Fruit fly (Drosophila melanogaster) whole organism, prepupa: ENCODE results near the gene AnxB9.

Experiments
- Blimp-1 ChIP-seq: fragments of 200-800 bp; sonication (Bioruptor generic); optimal IDR thresholded peaks from 3 replicates; lab custom pipeline; 2017; ENCODE audit warnings: missing biosample characterization, missing genetic modification characterization, mild to moderate bottlenecking, moderate library complexity, missing genetic modification reagents
- CG15336 ChIP-seq: fragments of 200-800 bp; sonication (Bioruptor generic); IDR thresholded peaks from 2 replicates; pipeline ENCODE4 v1.3.6; 2022; ENCODE audit warnings: missing biosample characterization, missing genetic modification characterization
- CG16779 ChIP-seq: fragments of 200-800 bp; sonication (Bioruptor generic); optimal IDR thresholded peaks from 3 replicates; lab custom pipeline; 2017; ENCODE audit warnings: missing biosample characterization, mild to moderate bottlenecking, missing genetic modification characterization
- CG3032 ChIP-seq: fragments of 200-800 bp; optimal IDR thresholded peaks from 2 replicates; lab custom pipeline; 2019; ENCODE audit warnings: missing biosample characterization, mild to moderate bottlenecking, missing genetic modification characterization, moderate library complexity
- CG32006 ChIP-seq: fragments of 200-800 bp; sonication (Bioruptor generic); optimal IDR thresholded peaks from 3 replicates; lab custom pipeline; 2017; ENCODE audit warnings: missing biosample characterization, mild to moderate bottlenecking, missing genetic modification characterization
- CG6276 ChIP-seq: fragments of 200-800 bp; sonication (Bioruptor generic); optimal IDR thresholded peaks from 2 replicates; lab custom pipeline; 2017; ENCODE audit warnings: missing biosample characterization, mild to moderate bottlenecking, missing genetic modification characterization
- CG6792 ChIP-seq: fragments of 200-800 bp; sonication (Bioruptor generic); optimal IDR thresholded peaks from 3 replicates; lab custom pipeline; 2016; ENCODE audit warnings: missing biosample characterization, missing genetic modification characterization
- CG6808 ChIP-seq: fragments of 200-800 bp; sonication (Bioruptor generic); optimal IDR thresholded peaks from 3 replicates; lab custom pipeline; 2017; ENCODE audit warnings: missing biosample characterization, missing genetic modification characterization, mild to moderate bottlenecking, moderate library complexity, missing genetic modification reagents
- CG8119 ChIP-seq: fragments of 200-800 bp; sonication (Bioruptor generic); IDR thresholded peaks from 3 replicates; pipeline ENCODE4 v1.3.6; 2022; ENCODE audit warnings: missing biosample characterization, missing genetic modification characterization
- CG9139 ChIP-seq: fragments of 200-800 bp; sonication (Bioruptor generic); optimal IDR thresholded peaks from 3 replicates; lab custom pipeline; 2017; ENCODE audit warnings: missing biosample characterization, mild to moderate bottlenecking, missing genetic modification characterization
- Eip75B ChIP-seq: fragments of 200-800 bp; sonication (Bioruptor generic); optimal IDR thresholded peaks from 3 replicates; lab custom pipeline; 2016; ENCODE audit warnings: missing biosample characterization, missing genetic modification characterization
- Eip78C ChIP-seq: fragments of 200-800 bp; sonication (Bioruptor generic); peaks from one replicate; lab custom pipeline; 2016; ENCODE audit warnings: missing biosample characterization, missing genetic modification characterization
- Ets21C ChIP-seq: fragments of 200-800 bp; sonication (Bioruptor generic); optimal IDR thresholded peaks from 3 replicates; lab custom pipeline; 2016; ENCODE audit warnings: missing biosample characterization, missing genetic modification characterization
- Gug ChIP-seq: fragments of 200-800 bp; sonication (Bioruptor generic); IDR thresholded peaks from 2 replicates; pipeline ENCODE4 v1.3.6; 2022; ENCODE audit warnings: missing biosample characterization, missing genetic modification characterization
- Hr38 ChIP-seq: sonication (Bioruptor generic); optimal IDR thresholded peaks from 2 replicates; lab custom pipeline; 2016; ENCODE audit warnings: missing biosample characterization, missing genetic modification characterization
- Hr39 ChIP-seq: fragments of 200-800 bp; sonication (Bioruptor generic); optimal IDR thresholded peaks from 2 replicates; lab custom pipeline; 2016; ENCODE audit warnings: missing biosample characterization, missing genetic modification characterization
- Hr4 ChIP-seq: fragments of 200-800 bp; sonication (Bioruptor generic); optimal IDR thresholded peaks from 3 replicates; lab custom pipeline; 2016; ENCODE audit warnings: missing biosample characterization, missing genetic modification characterization
- Met ChIP-seq: fragments of 200-800 bp; sonication (Bioruptor generic); optimal IDR thresholded peaks from 3 replicates; lab custom pipeline; 2016; ENCODE audit warnings: missing biosample characterization, missing genetic modification characterization
- Smox ChIP-seq: fragments of 200-800 bp; sonication (Bioruptor generic); optimal IDR thresholded peaks from 3 replicates; lab custom pipeline; 2016; ENCODE audit warnings: missing biosample characterization, missing genetic modification characterization
- cyc ChIP-seq: fragments of 200-800 bp; sonication (Bioruptor generic); optimal IDR thresholded peaks from 3 replicates; lab custom pipeline; 2016; ENCODE audit warnings: missing biosample characterization, missing genetic modification characterization
- dac ChIP-seq: fragments of 200-800 bp; sonication (Bioruptor generic); optimal IDR thresholded peaks from 2 replicates; lab custom pipeline; 2017; ENCODE audit warnings: missing biosample characterization, mild to moderate bottlenecking, missing genetic modification characterization
- eg ChIP-seq: fragments of 200-800 bp; sonication (Bioruptor generic); IDR thresholded peaks from 3 replicates; pipeline ENCODE4 v1.3.6; 2022; ENCODE audit warnings: missing biosample characterization, missing genetic modification characterization
- fd59A ChIP-seq: fragments of 200-800 bp; sonication (Bioruptor generic); optimal IDR thresholded peaks from 2 replicates; lab custom pipeline; 2017; ENCODE audit warnings: missing biosample characterization, mild to moderate bottlenecking, missing genetic modification characterization, missing genetic modification reagents
- fd85E ChIP-seq: fragments of 200-800 bp; sonication (Bioruptor generic); optimal IDR thresholded peaks from 3 replicates; lab custom pipeline; 2016; ENCODE audit warnings: missing biosample characterization, missing genetic modification characterization
- lz ChIP-seq: fragments of 200-800 bp; sonication (Bioruptor generic); optimal IDR thresholded peaks from 3 replicates; lab custom pipeline; 2016; ENCODE audit warnings: missing biosample characterization, missing genetic modification characterization
- pdm3 ChIP-seq: fragments of 200-800 bp; sonication (Bioruptor generic); optimal IDR thresholded peaks from 3 replicates; lab custom pipeline; 2016; ENCODE audit warnings: missing biosample characterization, missing genetic modification characterization
- ss ChIP-seq, 2 experiments: fragments of 200-800 bp; sonication (Bioruptor generic); optimal IDR thresholded peaks; 2 replicates in 1 of 2; 3 replicates in 1 of 2; lab custom pipeline; 2017 to 2018; ENCODE audit warnings: mild to moderate bottlenecking in 2 of 2, missing biosample characterization in 2 of 2, missing genetic modification characterization in 2 of 2, moderate library complexity in 1 of 2
- svp ChIP-seq: fragments of 200-800 bp; sonication (Bioruptor generic); peaks from one replicate; lab custom pipeline; 2016; ENCODE audit warnings: missing biosample characterization, missing genetic modification characterization

AnxB9 gene

dm6 chr3R:21090230-21091021 is 25.4 kb downstream of the AnxB9 start:
- TF ChIP-seq Gug (GFP tag; lab: Robert Waterston, UW) (no peak), Eip78C (peak; percentile 23), svp (GFP tag; lab: Kevin White, UChicago) (peak; percentile 63), CG6792 (GFP tag; lab: Kevin White, UChicago) (no peak), Hr4 (GFP tag; lab: Kevin White, UChicago) (no peak)

dm6 chr3R:21091500-21091899 is 26.5 kb downstream of the AnxB9 start:
- TF ChIP-seq ss (GFP tag; optimal IDR thresholded peaks at IDR 0.05; lab: Kevin White, UChicago) (no peak), svp (GFP tag; lab: Kevin White, UChicago) (peak; percentile 62)
- TF ChIP-seq, all 60 proteins: peak for 1

dm6 chr3R:21092036-21092435 is 27.0 kb downstream of the AnxB9 start:
- TF ChIP-seq CG32006 (GFP tag; lab: Kevin White, UChicago) (no peak), CG16779 (tag; lab: Kevin White, UChicago) (no peak), CG3032 (tag; lab: Kevin White, UChicago) (no peak), fd85E (GFP tag; lab: Kevin White, UChicago) (no peak), cyc (GFP tag; lab: Kevin White, UChicago) (no peak), Met (GFP tag; lab: Kevin White, UChicago) (no peak), Hr38 (GFP tag; lab: Kevin White, UChicago) (no peak), Gug (GFP tag; lab: Robert Waterston, UW) (no peak), eg (GFP tag; lab: Robert Waterston, UW) (no peak)
- TF ChIP-seq, all 60 proteins: peak for 0

DNA sequence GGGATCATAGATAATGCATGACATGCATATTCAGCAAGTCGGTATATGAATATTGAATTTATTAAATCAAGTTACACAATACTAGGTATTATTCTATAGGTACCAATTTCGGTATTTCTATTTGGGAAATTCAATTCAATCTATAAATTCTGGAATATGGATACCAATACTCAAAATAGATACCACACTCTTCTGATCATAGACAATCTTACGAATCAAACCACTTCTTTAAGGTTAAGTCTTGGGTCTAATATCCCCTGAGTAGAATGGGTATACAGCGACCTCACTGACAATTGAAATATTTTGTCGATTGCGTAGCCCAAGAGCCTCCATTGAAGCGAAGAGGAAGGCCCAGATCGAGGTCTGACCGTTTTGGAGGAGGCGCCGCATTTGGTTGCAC is 27.8 kb downstream of the AnxB9 start:
- TF ChIP-seq pdm3 (GFP tag; lab: Kevin White, UChicago), result no peak
- TF ChIP-seq CG8119, result peak; percentile 24; the same call in 1 of the 3 replicates
- TF ChIP-seq fd59A (GFP tag; lab: Kevin White, UChicago), result no peak
- TF ChIP-seq dac (GFP tag; lab: Kevin White, UChicago), result no peak
- no peak for TF ChIP-seq Met (GFP tag; lab: Kevin White, UChicago)
- no peak for TF ChIP-seq CG9139 (GFP tag; lab: Kevin White, UChicago)
- TF ChIP-seq Ets21C (GFP tag; lab: Kevin White, UChicago), result no peak
- peak; percentile 10 for TF ChIP-seq Eip75B (GFP tag; lab: Kevin White, UChicago)
- TF ChIP-seq CG32006 (GFP tag; lab: Kevin White, UChicago), result peak; percentile 44
- TF ChIP-seq Hr4 (GFP tag; lab: Kevin White, UChicago), result peak; percentile 32
- no peak for TF ChIP-seq CG3032 (tag; lab: Kevin White, UChicago)
- no peak for TF ChIP-seq CG6808 (GFP tag; lab: Kevin White, UChicago)
- TF ChIP-seq Smox (GFP tag; lab: Kevin White, UChicago), result no peak
- peak; percentile 9 for TF ChIP-seq Hr39 (GFP tag; lab: Kevin White, UChicago)
- TF ChIP-seq lz (GFP tag; lab: Kevin White, UChicago), result no peak
- TF ChIP-seq ss (GFP tag; optimal IDR thresholded peaks at IDR 0.05; lab: Kevin White, UChicago), result no peak
- 0 out of 2 replicates have a peak, but pooled peaks have one; percentile 32 for TF ChIP-seq CG15336 (GFP tag; lab: Robert Waterston, UW)
- TF ChIP-seq CG6276 (GFP tag; lab: Kevin White, UChicago), result no peak

dm6 chr3R:21094292-21094691 is 29.3 kb downstream of the AnxB9 start:
- TF ChIP-seq Blimp-1 (GFP tag; lab: Kevin White, UChicago) (peak; percentile 92), CG3032 (tag; lab: Kevin White, UChicago) (no peak)
